Fruit fly (Drosophila melanogaster) whole organism, prepupa: ENCODE data around the gene mRpS11.

Source experiments
- Blimp-1 ChIP-seq: fragments of 200-800 bp; sonication (Bioruptor generic); optimal IDR thresholded peaks from 3 replicates; lab custom pipeline; 2017; ENCODE audit warnings: missing biosample characterization, missing genetic modification characterization, mild to moderate bottlenecking, moderate library complexity, missing genetic modification reagents
- CG10669 ChIP-seq: fragments of 200-800 bp; sonication (Bioruptor generic); optimal IDR thresholded peaks from 3 replicates; lab custom pipeline; 2018; ENCODE audit warnings: missing biosample characterization, mild to moderate bottlenecking, missing genetic modification characterization, moderate library complexity
- CG11762 ChIP-seq: fragments of 200-800 bp; sonication (Bioruptor generic); optimal IDR thresholded peaks from 3 replicates; lab custom pipeline; 2016; ENCODE audit warnings: missing biosample characterization, missing genetic modification characterization; ENCODE audit not compliant: insufficient read depth
- CG11902 ChIP-seq: fragments of 200-800 bp; sonication (Bioruptor generic); optimal IDR thresholded peaks from 3 replicates; lab custom pipeline; 2016; ENCODE audit warnings: missing biosample characterization, missing genetic modification characterization
- CG15336 ChIP-seq: fragments of 200-800 bp; sonication (Bioruptor generic); IDR thresholded peaks from 2 replicates; pipeline ENCODE4 v1.3.6; 2022; ENCODE audit warnings: missing biosample characterization, missing genetic modification characterization
- CG1621 ChIP-seq: fragments of 200-800 bp; sonication (Bioruptor generic); optimal IDR thresholded peaks from 3 replicates; lab custom pipeline; 2018; ENCODE audit warnings: missing biosample characterization, mild to moderate bottlenecking, missing genetic modification characterization
- CG16779 ChIP-seq: fragments of 200-800 bp; sonication (Bioruptor generic); optimal IDR thresholded peaks from 3 replicates; lab custom pipeline; 2017; ENCODE audit warnings: missing biosample characterization, mild to moderate bottlenecking, missing genetic modification characterization
- CG31627 ChIP-seq: fragments of 200-800 bp; sonication (Bioruptor generic); optimal IDR thresholded peaks from 3 replicates; lab custom pipeline; 2016; ENCODE audit warnings: missing biosample characterization, missing genetic modification characterization
- CG32006 ChIP-seq: fragments of 200-800 bp; sonication (Bioruptor generic); optimal IDR thresholded peaks from 3 replicates; lab custom pipeline; 2017; ENCODE audit warnings: missing biosample characterization, mild to moderate bottlenecking, missing genetic modification characterization
- CG34406 ChIP-seq: fragments of 200-800 bp; sonication (Bioruptor generic); optimal IDR thresholded peaks from 3 replicates; lab custom pipeline; 2016; ENCODE audit warnings: missing biosample characterization, missing genetic modification characterization
- CG3919 ChIP-seq: fragments of 200-800 bp; sonication (Bioruptor generic); optimal IDR thresholded peaks from 3 replicates; lab custom pipeline; 2016; ENCODE audit warnings: missing biosample characterization, missing genetic modification characterization
- CG4318 ChIP-seq: fragments of 200-800 bp; sonication (Bioruptor generic); optimal IDR thresholded peaks from 3 replicates; lab custom pipeline; 2017; ENCODE audit warnings: missing biosample characterization, mild to moderate bottlenecking, missing genetic modification characterization
- CG6163 ChIP-seq: fragments of 200-800 bp; sonication (Bioruptor generic); IDR thresholded peaks from 3 replicates; pipeline ENCODE4 v1.3.6; 2022; ENCODE audit warnings: missing biosample characterization, missing genetic modification characterization
- CG6808 ChIP-seq: fragments of 200-800 bp; sonication (Bioruptor generic); optimal IDR thresholded peaks from 3 replicates; lab custom pipeline; 2017; ENCODE audit warnings: missing biosample characterization, missing genetic modification characterization, mild to moderate bottlenecking, moderate library complexity, missing genetic modification reagents
- CG6854 ChIP-seq: fragments of 200-800 bp; sonication (Bioruptor generic); optimal IDR thresholded peaks from 2 replicates; lab custom pipeline; 2017; ENCODE audit warnings: missing biosample characterization, mild to moderate bottlenecking, missing genetic modification characterization
- CG7368 ChIP-seq: fragments of 200-800 bp; sonication (Bioruptor generic); optimal IDR thresholded peaks from 3 replicates; lab custom pipeline; 2016; ENCODE audit warnings: missing biosample characterization, missing genetic modification characterization
- CG8319 ChIP-seq: fragments of 200-800 bp; sonication (Bioruptor generic); optimal IDR thresholded peaks from 3 replicates; lab custom pipeline; 2016; ENCODE audit warnings: missing biosample characterization, missing genetic modification characterization
- CG8632 ChIP-seq: fragments of 200-800 bp; sonication (Bioruptor generic); optimal IDR thresholded peaks from 3 replicates; lab custom pipeline; 2016; ENCODE audit warnings: missing biosample characterization, missing genetic modification characterization
- CG9139 ChIP-seq: fragments of 200-800 bp; sonication (Bioruptor generic); optimal IDR thresholded peaks from 3 replicates; lab custom pipeline; 2017; ENCODE audit warnings: missing biosample characterization, mild to moderate bottlenecking, missing genetic modification characterization
- Eip75B ChIP-seq: fragments of 200-800 bp; sonication (Bioruptor generic); optimal IDR thresholded peaks from 3 replicates; lab custom pipeline; 2016; ENCODE audit warnings: missing biosample characterization, missing genetic modification characterization
- Eip78C ChIP-seq: fragments of 200-800 bp; sonication (Bioruptor generic); peaks from one replicate; lab custom pipeline; 2016; ENCODE audit warnings: missing biosample characterization, missing genetic modification characterization
- Ets21C ChIP-seq: fragments of 200-800 bp; sonication (Bioruptor generic); optimal IDR thresholded peaks from 3 replicates; lab custom pipeline; 2016; ENCODE audit warnings: missing biosample characterization, missing genetic modification characterization
- Ets96B ChIP-seq: fragments of 200-800 bp; optimal IDR thresholded peaks from 2 replicates; lab custom pipeline; 2019; ENCODE audit warnings: missing biosample characterization, mild to moderate bottlenecking, missing genetic modification characterization, moderate library complexity
- Gug ChIP-seq: fragments of 200-800 bp; sonication (Bioruptor generic); IDR thresholded peaks from 2 replicates; pipeline ENCODE4 v1.3.6; 2022; ENCODE audit warnings: missing biosample characterization, missing genetic modification characterization
- Hr38 ChIP-seq: sonication (Bioruptor generic); optimal IDR thresholded peaks from 2 replicates; lab custom pipeline; 2016; ENCODE audit warnings: missing biosample characterization, missing genetic modification characterization
- Hr4 ChIP-seq: fragments of 200-800 bp; sonication (Bioruptor generic); optimal IDR thresholded peaks from 3 replicates; lab custom pipeline; 2016; ENCODE audit warnings: missing biosample characterization, missing genetic modification characterization
- Met ChIP-seq: fragments of 200-800 bp; sonication (Bioruptor generic); optimal IDR thresholded peaks from 3 replicates; lab custom pipeline; 2016; ENCODE audit warnings: missing biosample characterization, missing genetic modification characterization
- Smox ChIP-seq: fragments of 200-800 bp; sonication (Bioruptor generic); optimal IDR thresholded peaks from 3 replicates; lab custom pipeline; 2016; ENCODE audit warnings: missing biosample characterization, missing genetic modification characterization
- Sox14 ChIP-seq: fragments of 200-800 bp; sonication (Bioruptor generic); optimal IDR thresholded peaks from 3 replicates; lab custom pipeline; 2016; ENCODE audit warnings: missing biosample characterization, missing genetic modification characterization
- Sox15 ChIP-seq: fragments of 200-800 bp; sonication (Bioruptor generic); optimal IDR thresholded peaks from 3 replicates; lab custom pipeline; 2016; ENCODE audit warnings: missing biosample characterization, missing genetic modification characterization
- achi ChIP-seq: fragments of 200-800 bp; sonication (Bioruptor generic); optimal IDR thresholded peaks from 3 replicates; lab custom pipeline; 2016; ENCODE audit warnings: missing biosample characterization, missing genetic modification characterization
- acj6 ChIP-seq: fragments of 200-800 bp; sonication (Bioruptor generic); optimal IDR thresholded peaks from 3 replicates; lab custom pipeline; 2016; ENCODE audit warnings: missing biosample characterization, missing genetic modification characterization
- cyc ChIP-seq: fragments of 200-800 bp; sonication (Bioruptor generic); optimal IDR thresholded peaks from 3 replicates; lab custom pipeline; 2016; ENCODE audit warnings: missing biosample characterization, missing genetic modification characterization
- dsx ChIP-seq: fragments of 200-800 bp; optimal IDR thresholded peaks from 3 replicates; lab custom pipeline; 2019; ENCODE audit warnings: missing biosample characterization, mild to moderate bottlenecking, missing genetic modification characterization, moderate library complexity; ENCODE audit not compliant: poor library complexity, severe bottlenecking
- eg ChIP-seq: fragments of 200-800 bp; sonication (Bioruptor generic); IDR thresholded peaks from 3 replicates; pipeline ENCODE4 v1.3.6; 2022; ENCODE audit warnings: missing biosample characterization, missing genetic modification characterization
- esn ChIP-seq: fragments of 200-800 bp; sonication (Bioruptor generic); optimal IDR thresholded peaks from 2 replicates; lab custom pipeline; 2016; ENCODE audit warnings: missing biosample characterization, mild to moderate bottlenecking, missing genetic modification characterization, moderate library complexity
- fd59A ChIP-seq: fragments of 200-800 bp; sonication (Bioruptor generic); optimal IDR thresholded peaks from 2 replicates; lab custom pipeline; 2017; ENCODE audit warnings: missing biosample characterization, mild to moderate bottlenecking, missing genetic modification characterization, missing genetic modification reagents
- fd85E ChIP-seq: fragments of 200-800 bp; sonication (Bioruptor generic); optimal IDR thresholded peaks from 3 replicates; lab custom pipeline; 2016; ENCODE audit warnings: missing biosample characterization, missing genetic modification characterization
- fkh ChIP-seq: fragments of 200-800 bp; sonication (Bioruptor generic); optimal IDR thresholded peaks from 3 replicates; lab custom pipeline; 2017; ENCODE audit warnings: missing biosample characterization, mild to moderate bottlenecking, missing genetic modification characterization, moderate library complexity
- lz ChIP-seq: fragments of 200-800 bp; sonication (Bioruptor generic); optimal IDR thresholded peaks from 3 replicates; lab custom pipeline; 2016; ENCODE audit warnings: missing biosample characterization, missing genetic modification characterization
- pdm3 ChIP-seq: fragments of 200-800 bp; sonication (Bioruptor generic); optimal IDR thresholded peaks from 3 replicates; lab custom pipeline; 2016; ENCODE audit warnings: missing biosample characterization, missing genetic modification characterization
- salr ChIP-seq, 2 experiments: fragments of 200-800 bp; sonication (Bioruptor generic); optimal IDR thresholded peaks; 3 replicates each; lab custom pipeline; 2016 to 2018; ENCODE audit warnings: missing biosample characterization in 2 of 2, missing genetic modification characterization in 2 of 2, mild to moderate bottlenecking in 1 of 2
- spab ChIP-seq: fragments of 200-800 bp; sonication (Bioruptor generic); optimal IDR thresholded peaks from 2 replicates; lab custom pipeline; 2017; ENCODE audit warnings: missing biosample characterization, mild to moderate bottlenecking, missing genetic modification characterization, missing genetic modification reagents
- ss ChIP-seq, 2 experiments: fragments of 200-800 bp; sonication (Bioruptor generic); optimal IDR thresholded peaks; 2 replicates in 1 of 2; 3 replicates in 1 of 2; lab custom pipeline; 2017 to 2018; ENCODE audit warnings: mild to moderate bottlenecking in 2 of 2, missing biosample characterization in 2 of 2, missing genetic modification characterization in 2 of 2, moderate library complexity in 1 of 2
- svp ChIP-seq: fragments of 200-800 bp; sonication (Bioruptor generic); peaks from one replicate; lab custom pipeline; 2016; ENCODE audit warnings: missing biosample characterization, missing genetic modification characterization
- topi ChIP-seq: fragments of 200-800 bp; sonication (Bioruptor generic); optimal IDR thresholded peaks from 3 replicates; lab custom pipeline; 2016; ENCODE audit warnings: missing biosample characterization, missing genetic modification characterization
- vri ChIP-seq: fragments of 200-800 bp; sonication (Bioruptor generic); optimal IDR thresholded peaks from 3 replicates; lab custom pipeline; 2016; ENCODE audit warnings: missing biosample characterization, mild to moderate bottlenecking, missing genetic modification characterization

Gene mRpS11

DNA sequence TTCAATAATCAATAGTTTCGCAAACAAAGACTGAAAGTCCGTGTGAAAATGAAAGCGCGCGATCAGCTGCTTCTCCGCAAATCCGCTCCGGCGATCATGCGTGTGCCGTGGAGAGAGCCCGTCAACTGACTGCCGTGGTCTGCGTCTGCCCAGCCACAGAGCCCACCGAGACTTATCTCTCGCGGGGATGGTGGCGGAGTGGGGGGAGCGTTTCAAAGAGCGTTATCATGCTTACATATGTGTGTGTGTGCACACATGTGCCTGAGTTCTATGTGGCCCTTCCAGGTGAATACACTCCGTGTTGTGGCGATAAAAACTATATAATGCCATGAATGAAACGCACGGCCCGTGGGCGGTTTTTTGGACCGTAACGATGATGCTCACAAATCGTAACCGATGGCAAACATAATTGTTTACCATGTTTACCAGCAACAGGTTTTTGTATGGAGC is 5.5 kb downstream of the mRpS11 start:
- TF ChIP-seq spab (GFP tag; lab: Kevin White, UChicago) (no peak), CG32006 (GFP tag; lab: Kevin White, UChicago) (no peak), Eip75B (GFP tag; lab: Kevin White, UChicago) (no peak), vri (GFP tag; lab: Kevin White, UChicago) (peak; percentile 64), lz (GFP tag; lab: Kevin White, UChicago) (no peak), CG8632 (GFP tag; lab: Kevin White, UChicago) (no peak), Met (GFP tag; lab: Kevin White, UChicago) (no peak), topi (peak; percentile 4), esn (GFP tag; lab: Kevin White, UChicago) (peak; percentile 3), fd85E (GFP tag; lab: Kevin White, UChicago) (no peak), Ets21C (no peak), Sox14 (GFP tag; lab: Kevin White, UChicago) (peak; percentile 58), CG1621 (peak; percentile 74), Hr38 (no peak), CG7368 (GFP tag; lab: Kevin White, UChicago) (no peak), CG6163 (0 out of 3 replicates have a peak, but pooled peaks have one; percentile 22), cyc (GFP tag; lab: Kevin White, UChicago) (no peak), Gug (GFP tag; lab: Robert Waterston, UW) (0 out of 2 replicates have a peak, but pooled peaks have one; percentile 10), eg (GFP tag; lab: Robert Waterston, UW) (no peak), svp (peak; percentile 88), ss (GFP tag; optimal IDR thresholded peaks at IDR 0.05; lab: Kevin White, UChicago) (peak; percentile 47 to 71), CG3919 (GFP tag; lab: Kevin White, UChicago) (no peak), CG10669 (GFP tag; lab: Kevin White, UChicago) (no peak), CG11902 (GFP tag; lab: Kevin White, UChicago) (no peak), CG15336 (GFP tag; lab: Robert Waterston, UW) (peak; percentile 11; the same call in 1 of the 2 replicates), CG6808 (peak; percentile 20), CG9139 (GFP tag; lab: Kevin White, UChicago) (no peak), CG34406 (GFP tag; lab: Kevin White, UChicago) (no peak), CG11762 (no peak), achi (GFP tag; lab: Kevin White, UChicago) (no peak), Hr4 (GFP tag; lab: Kevin White, UChicago) (no peak), fd59A (no peak), fkh (GFP tag; lab: Kevin White, UChicago) (peak; percentile 82), CG8319 (no peak)
- TF ChIP-seq, all 60 proteins: peak for 12

DNA sequence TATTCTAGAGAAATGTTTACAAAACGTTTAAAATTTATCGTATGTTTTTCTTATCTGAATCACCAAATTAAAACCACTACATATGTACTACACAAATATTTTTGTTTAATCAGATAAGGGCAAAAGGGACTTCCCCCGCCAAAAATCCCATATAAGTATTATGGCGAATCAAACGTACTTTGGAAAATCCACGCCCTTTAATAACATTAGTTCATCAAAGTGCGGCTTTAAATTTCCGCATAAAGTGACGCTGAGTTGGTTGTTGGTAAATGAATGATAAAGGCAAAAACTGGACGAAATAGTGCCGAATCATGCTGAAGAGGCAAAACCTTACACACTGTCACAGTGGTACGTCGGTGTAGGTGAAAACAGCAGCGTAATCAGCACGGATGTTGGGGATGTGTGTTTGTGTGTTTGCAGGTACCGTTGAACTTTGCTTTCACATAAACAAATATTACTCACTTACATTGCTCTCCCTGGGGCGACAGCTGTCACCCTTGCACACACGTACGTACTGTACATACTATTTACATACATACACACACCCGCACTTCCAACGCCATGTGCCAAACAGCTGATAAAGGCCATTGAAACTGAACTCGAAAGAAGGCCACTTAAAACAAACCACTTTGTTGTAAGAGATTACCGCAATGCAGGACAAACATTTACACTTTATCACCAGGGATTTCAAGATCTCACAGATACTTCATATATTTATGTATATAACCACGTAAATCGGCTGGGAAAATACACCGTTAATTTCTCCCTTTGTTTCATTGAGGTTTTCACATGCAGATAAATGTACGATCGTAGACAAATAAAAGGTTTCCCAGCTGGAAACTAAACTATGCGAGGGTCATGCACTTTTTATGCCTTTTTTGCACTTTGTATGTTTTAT is 6.7 kb downstream of the mRpS11 start:
- no peak for TF ChIP-seq cyc (GFP tag; lab: Kevin White, UChicago)
- TF ChIP-seq CG6808, result no peak
- TF ChIP-seq spab (GFP tag; lab: Kevin White, UChicago), result peak; percentile 31
- TF ChIP-seq Ets96B, result no peak
- TF ChIP-seq CG16779, result peak; percentile 20
- TF ChIP-seq dsx, result no peak
- peak; percentile 77 for TF ChIP-seq CG6854
- no peak for TF ChIP-seq CG4318 (GFP tag; lab: Kevin White, UChicago)
- peak; percentile 61 to 68 for TF ChIP-seq ss (GFP tag; optimal IDR thresholded peaks at IDR 0.05; lab: Kevin White, UChicago)
- TF ChIP-seq CG8632 (GFP tag; lab: Kevin White, UChicago), result no peak
- no peak for TF ChIP-seq Smox
- TF ChIP-seq acj6 (GFP tag; lab: Kevin White, UChicago), result no peak
- TF ChIP-seq CG10669 (GFP tag; lab: Kevin White, UChicago), result no peak
- no peak for TF ChIP-seq Blimp-1 (GFP tag; lab: Kevin White, UChicago)
- TF ChIP-seq CG31627 (GFP tag; lab: Kevin White, UChicago), result no peak
- TF ChIP-seq Ets21C, result no peak
- no peak for TF ChIP-seq Sox15
- no peak for TF ChIP-seq salr (GFP tag; optimal IDR thresholded peaks at IDR 0.05; lab: Kevin White, UChicago)
- TF ChIP-seq CG9139 (GFP tag; lab: Kevin White, UChicago), result peak; percentile 12
- TF ChIP-seq CG3919 (GFP tag; lab: Kevin White, UChicago), result peak; percentile 25
- no peak for TF ChIP-seq pdm3 (GFP tag; lab: Kevin White, UChicago)
- TF ChIP-seq CG15336 (GFP tag; lab: Robert Waterston, UW), result peak; percentile 42
- peak; percentile 87 for TF ChIP-seq Eip78C (GFP tag; lab: Kevin White, UChicago)
- no peak; the same call in 2 of the 3 replicates for TF ChIP-seq eg (GFP tag; lab: Robert Waterston, UW)
- TF ChIP-seq CG6163, result peak; percentile 76
- TF ChIP-seq Eip75B (GFP tag; lab: Kevin White, UChicago), result peak; percentile 36
